Worm (Caenorhabditis elegans): ENCODE data around the gene ocr-4.

DNA sequence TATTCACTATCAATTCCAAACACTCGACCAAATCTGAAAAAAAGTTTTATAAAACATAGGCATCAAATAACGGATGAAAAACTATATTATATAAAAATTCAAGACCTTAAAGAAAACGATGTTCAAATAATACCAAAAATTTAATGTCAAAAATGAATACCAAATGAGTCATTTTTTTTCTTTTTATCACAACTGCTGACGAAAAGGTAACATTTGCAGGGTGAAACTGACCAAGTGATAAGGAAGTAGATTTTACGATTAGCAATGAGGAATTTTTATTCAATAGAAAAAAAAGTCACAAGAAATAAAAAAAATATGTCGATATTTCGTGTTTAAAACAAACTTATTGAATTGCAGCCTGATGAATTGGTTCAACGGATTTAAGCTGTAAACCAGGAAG lies 46.8 kb downstream of the ocr-4 start, which contains the start of gene C06E4.8:
- TF ChIP-seq egl-27 (tag; optimal IDR thresholded peaks at IDR 0.05) (no peak), fos-1 (tag; optimal IDR thresholded peaks at IDR 0.05) (no peak), ztf-11 (tag; optimal IDR thresholded peaks at IDR 0.05) (no peak), nhr-12 (tag; optimal IDR thresholded peaks at IDR 0.05) (no peak), aly-2 (tag; optimal IDR thresholded peaks at IDR 0.05) (no peak), nhr-11 (tag; optimal IDR thresholded peaks at IDR 0.05) (no peak), xbp-1 (tag; optimal IDR thresholded peaks at IDR 0.05) (no peak), ceh-63 (GFP tag; optimal IDR thresholded peaks at IDR 0.05) (no peak), unc-130 (tag; optimal IDR thresholded peaks at IDR 0.05) (no peak), nhr-85 (tag) (no peak), ces-1 (GFP tag; optimal IDR thresholded peaks at IDR 0.05) (no peak), fkh-10 (GFP tag; optimal IDR thresholded peaks at IDR 0.05) (no peak)
